Fruit fly (Drosophila melanogaster): Measurements from ENCODE around the gene CG7148.
A peak's percentile ranks its signal among the peaks of the same experiment; 100 is the strongest.

Gene CG7148

dm6 chr3L:21859299-21860052 is 27.4 kb upstream of the CG7148 start (continued):
- TF ChIP-seq caup (GFP tag; optimal IDR thresholded peaks at IDR 0.05; ENCODE audit: severe bottlenecking): peak; percentile 30
- TF ChIP-seq sug (tag; optimal IDR thresholded peaks at IDR 0.05): no peak
- TF ChIP-seq CG4424 (GFP tag; optimal IDR thresholded peaks at IDR 0.05): peak; percentile 24
- peak; percentile 44 for TF ChIP-seq fd96Cb (tag; optimal IDR thresholded peaks at IDR 0.05)
- TF ChIP-seq CG3281 (GFP tag; optimal IDR thresholded peaks at IDR 0.05): peak; percentile 66
- peak; percentile 22 for TF ChIP-seq Fer3 (tag; optimal IDR thresholded peaks at IDR 0.05)
- peak; percentile 9 for TF ChIP-seq CG17385 (GFP tag; optimal IDR thresholded peaks at IDR 0.05)
- peak; percentile 64 for TF ChIP-seq Hmr (GFP tag; optimal IDR thresholded peaks at IDR 0.05)
- TF ChIP-seq ap (GFP tag; IDR thresholded peaks at IDR 0.05): no peak
- no peak; the same call in 1 of the 3 replicates for TF ChIP-seq CG17361 (GFP tag; IDR thresholded peaks at IDR 0.05)
- TF ChIP-seq ash1 (GFP tag; optimal IDR thresholded peaks at IDR 0.05): no peak
- peak; percentile 62 for TF ChIP-seq CG13296 (GFP tag; optimal IDR thresholded peaks at IDR 0.05)
- TF ChIP-seq CG9215 (GFP tag; IDR thresholded peaks at IDR 0.05): peak; percentile 8; the same call in 1 of the 2 replicates
- TF ChIP-seq Hr51 (GFP tag; optimal IDR thresholded peaks at IDR 0.05): peak in 1 of 2 experiments; percentile 62
- TF ChIP-seq CG10543 (GFP tag; optimal IDR thresholded peaks at IDR 0.05): peak; percentile 38
- peak; percentile 57 for TF ChIP-seq row (GFP tag; IDR thresholded peaks at IDR 0.05)
- no peak for TF ChIP-seq CG14667 (GFP tag; IDR thresholded peaks at IDR 0.05)
- TF ChIP-seq Dref (GFP tag; IDR thresholded peaks at IDR 0.05): peak; percentile 17; the same call in 1 of the 2 replicates
- no peak for TF ChIP-seq ro (GFP tag; IDR thresholded peaks at IDR 0.05)
- no peak for TF ChIP-seq CG16813 (GFP tag; IDR thresholded peaks at IDR 0.05; ENCODE audit: partially characterized antibody)
- no peak for TF ChIP-seq Opbp (GFP tag; IDR thresholded peaks at IDR 0.05; ENCODE audit: partially characterized antibody)
- peak; percentile 25 for TF ChIP-seq Ssrp (tag; optimal IDR thresholded peaks at IDR 0.05)
- no peak for TF ChIP-seq cad (GFP tag; optimal IDR thresholded peaks at IDR 0.05)
- TF ChIP-seq CG2116 (GFP tag; optimal IDR thresholded peaks at IDR 0.05): no peak
- TF ChIP-seq CoRest (tag; optimal IDR thresholded peaks at IDR 0.05): peak; percentile 64
- peak; percentile 60 for TF ChIP-seq CG7839 (tag; optimal IDR thresholded peaks at IDR 0.05)
- no peak for TF ChIP-seq Antp (GFP tag; optimal IDR thresholded peaks at IDR 0.05)
- no peak for TF ChIP-seq NFAT (GFP tag; IDR thresholded peaks at IDR 0.05)
- TF ChIP-seq CG1792 (GFP tag; optimal IDR thresholded peaks at IDR 0.05): no peak
- peak; percentile 13 for TF ChIP-seq CG13775 (GFP tag; optimal IDR thresholded peaks at IDR 0.05)
- TF ChIP-seq CG12236 (GFP tag; optimal IDR thresholded peaks at IDR 0.05): no peak
- TF ChIP-seq H15 (GFP tag; IDR thresholded peaks at IDR 0.05): no peak
- peak; percentile 39 for TF ChIP-seq CG6765 (GFP tag; optimal IDR thresholded peaks at IDR 0.05)
- no peak for TF ChIP-seq schlank (tag; optimal IDR thresholded peaks at IDR 0.05)
- no peak for TF ChIP-seq Lim3 (GFP tag; IDR thresholded peaks at IDR 0.05)
- peak; percentile 12 for TF ChIP-seq CG12104 (GFP tag; optimal IDR thresholded peaks at IDR 0.05)
- peak; percentile 57 for TF ChIP-seq CG13424 (tag; optimal IDR thresholded peaks at IDR 0.05)
- peak; percentile 59 for TF ChIP-seq Sox100B (GFP tag; optimal IDR thresholded peaks at IDR 0.05)
- no peak for TF ChIP-seq CkIIα-i1 (GFP tag; IDR thresholded peaks at IDR 0.05)
- TF ChIP-seq Dll (GFP tag; IDR thresholded peaks at IDR 0.05; ENCODE audit: partially characterized antibody): no peak
- peak; percentile 3 for TF ChIP-seq tin (GFP tag; optimal IDR thresholded peaks at IDR 0.05)
- peak; percentile 15 for TF ChIP-seq Abd-B (GFP tag; optimal IDR thresholded peaks at IDR 0.05)
- no peak for TF ChIP-seq Atf-2 (GFP tag; optimal IDR thresholded peaks at IDR 0.05)
- peak; percentile 48; the same call in 1 of the 3 replicates for TF ChIP-seq dysf (GFP tag; IDR thresholded peaks at IDR 0.05)
- TF ChIP-seq ttk (GFP tag; IDR thresholded peaks at IDR 0.05): no peak
- peak; percentile 16 for TF ChIP-seq ind (GFP tag; optimal IDR thresholded peaks at IDR 0.05)
- peak; percentile 54 for TF ChIP-seq cwo (GFP tag; optimal IDR thresholded peaks at IDR 0.05)
- TF ChIP-seq sc (optimal IDR thresholded peaks at IDR 0.05): no peak
- TF ChIP-seq sc (GFP tag; optimal IDR thresholded peaks at IDR 0.05): peak; percentile 9
